Worm (Caenorhabditis elegans) whole organism, L4 larva: ENCODE data around the gene dpy-28.

Experiments
- D1046.2 ChIP-seq: fragments of 200-800 bp; sonication (Bioruptor generic); IDR thresholded peaks from 2 replicates; pipeline ENCODE4 v1.3.6; 2022; ENCODE audit warnings: missing genetic modification characterization, missing compliant biosample characterization
- F37D6.2 ChIP-seq: sonication (generic microtip); optimal IDR thresholded peaks from 2 replicates; lab custom pipeline; 2016; ENCODE audit warnings: mild to moderate bottlenecking, missing genetic modification characterization, missing compliant biosample characterization
- F44E2.7 ChIP-seq: fragments of 200-800 bp; sonication (Bioruptor generic); IDR thresholded peaks from 2 replicates; pipeline ENCODE4 v2.1.2; 2022; ENCODE audit warnings: missing genetic modification characterization, missing compliant biosample characterization
- R02D3.7 ChIP-seq: fragments of 150-350 bp; sonication (generic microtip); optimal IDR thresholded peaks from 3 replicates; lab custom pipeline; 2014; ENCODE audit warnings: missing biosample characterization, missing genetic modification characterization
- Y105C5A.15 ChIP-seq: fragments of 200-800 bp; sonication (Bioruptor generic); IDR thresholded peaks from 2 replicates; pipeline ENCODE4 v1.3.6; 2022; ENCODE audit warnings: missing genetic modification characterization, missing compliant biosample characterization
- Y75B8A.6 ChIP-seq: fragments of 200-800 bp; sonication (Bioruptor generic); IDR thresholded peaks from 2 replicates; pipeline ENCODE4 v1.3.6; 2022; ENCODE audit warnings: missing genetic modification reagents, missing genetic modification characterization, missing compliant biosample characterization
- ama-1 ChIP-seq: fragments of 150-350 bp; optimal IDR thresholded peaks from 2 replicates; lab custom pipeline; 2014; ENCODE audit warnings: inconsistent platforms, mixed read lengths
- arid-1 ChIP-seq: fragments of 200-800 bp; sonication (Bioruptor generic); conservative IDR thresholded peaks from 2 replicates; pipeline ENCODE4 v1.3.6; 2022; ENCODE audit warnings: missing genetic modification reagents, missing genetic modification characterization, missing compliant biosample characterization
- attf-4 ChIP-seq: sonication (generic microtip); optimal IDR thresholded peaks from 3 replicates; lab custom pipeline; 2017; ENCODE audit warnings: missing biosample characterization, missing genetic modification characterization
- ceh-28 ChIP-seq: fragments of 150-350 bp; optimal IDR thresholded peaks from 2 replicates; lab custom pipeline; 2014; ENCODE audit warnings: missing biosample characterization, missing genetic modification reagents, missing genetic modification characterization
- ceh-44 ChIP-seq: fragments of 200-800 bp; sonication (Bioruptor generic); IDR thresholded peaks from 2 replicates; pipeline ENCODE4 v1.3.6; 2022; ENCODE audit warnings: missing genetic modification reagents, missing genetic modification characterization, missing compliant biosample characterization
- ceh-62 ChIP-seq: sonication (generic microtip); optimal IDR thresholded peaks from 2 replicates; lab custom pipeline; 2017; ENCODE audit warnings: missing biosample characterization, missing genetic modification characterization
- ceh-82 ChIP-seq: sonication (generic microtip); optimal IDR thresholded peaks from 2 replicates; lab custom pipeline; 2017; ENCODE audit warnings: missing biosample characterization, missing genetic modification characterization
- ces-1 ChIP-seq: fragments of 150-350 bp; sonication (generic microtip); optimal IDR thresholded peaks from 4 replicates; lab custom pipeline; 2014; ENCODE audit warnings: missing biosample characterization, missing genetic modification reagents, missing genetic modification characterization
- cey-2 ChIP-seq: sonication (generic microtip); optimal IDR thresholded peaks from 3 replicates; lab custom pipeline; 2017; ENCODE audit warnings: missing genetic modification characterization, mild to moderate bottlenecking, missing compliant biosample characterization, antibody characterized with exemption, borderline replicate concordance; ENCODE audit not compliant: insufficient read depth
- dmd-8 ChIP-seq: fragments of 200-800 bp; sonication (Bioruptor generic); IDR thresholded peaks from 2 replicates; pipeline ENCODE4 v1.3.6; 2022; ENCODE audit warnings: missing genetic modification characterization, missing compliant biosample characterization
- duxl-1 ChIP-seq: sonication (generic microtip); optimal IDR thresholded peaks from 2 replicates; lab custom pipeline; 2016; ENCODE audit warnings: mild to moderate bottlenecking, missing genetic modification characterization, moderate library complexity, missing compliant biosample characterization; ENCODE audit not compliant: poor library complexity
- dve-1 ChIP-seq: sonication (generic microtip); optimal IDR thresholded peaks from 2 replicates; lab custom pipeline; 2017; ENCODE audit warnings: antibody characterized with exemption, mild to moderate bottlenecking, missing genetic modification characterization, missing compliant biosample characterization; ENCODE audit not compliant: insufficient read depth
- egl-27 ChIP-seq: sonication (generic microtip); optimal IDR thresholded peaks from 3 replicates; lab custom pipeline; 2017; ENCODE audit warnings: missing biosample characterization, missing genetic modification reagents, missing genetic modification characterization
- hlh-30 ChIP-seq: sonication (generic microtip); optimal IDR thresholded peaks from 2 replicates; lab custom pipeline; 2017; ENCODE audit warnings: antibody characterized with exemption, mild to moderate bottlenecking, missing genetic modification characterization, missing compliant biosample characterization; ENCODE audit not compliant: insufficient read depth
- jun-1 ChIP-seq: fragments of 150-350 bp; optimal IDR thresholded peaks from 2 replicates; lab custom pipeline; 2014; ENCODE audit warnings: missing biosample characterization, missing genetic modification reagents, missing genetic modification characterization
- lim-7 ChIP-seq: fragments of 200-800 bp; sonication (Bioruptor generic); IDR thresholded peaks from 2 replicates; pipeline ENCODE4 v1.3.6; 2022; ENCODE audit warnings: missing genetic modification characterization, missing compliant biosample characterization
- lin-1 ChIP-seq: fragments of 200-800 bp; sonication (Bioruptor generic); IDR thresholded peaks from 2 replicates; pipeline ENCODE4 v1.3.6; 2022; ENCODE audit warnings: missing genetic modification reagents, missing genetic modification characterization, missing compliant biosample characterization
- lin-13 ChIP-seq: fragments of 150-350 bp; optimal IDR thresholded peaks from 2 replicates; lab custom pipeline; 2014; ENCODE audit warnings: missing biosample characterization, missing genetic modification reagents, missing genetic modification characterization
- lin-15B ChIP-seq: fragments of 150-350 bp; sonication (generic microtip); optimal IDR thresholded peaks from 3 replicates; lab custom pipeline; 2014; ENCODE audit warnings: missing biosample characterization, missing genetic modification characterization
- lin-29 ChIP-seq: fragments of 200-800 bp; sonication (Bioruptor generic); IDR thresholded peaks from 2 replicates; pipeline ENCODE4 v1.3.6; 2022; ENCODE audit warnings: missing genetic modification reagents, missing genetic modification characterization, missing compliant biosample characterization
- lin-38 ChIP-seq: fragments of 200-800 bp; sonication (Bioruptor generic); IDR thresholded peaks from 2 replicates; pipeline ENCODE4 v1.3.6; 2022; ENCODE audit warnings: missing genetic modification reagents, missing genetic modification characterization, missing compliant biosample characterization
- lir-3 ChIP-seq: sonication (generic microtip); optimal IDR thresholded peaks from 2 replicates; lab custom pipeline; 2016; ENCODE audit warnings: mild to moderate bottlenecking, missing genetic modification characterization, missing compliant biosample characterization
- madf-5 ChIP-seq, 2 experiments: fragments of 200-800 bp; sonication (Bioruptor generic); IDR thresholded peaks; 2 replicates each; pipeline ENCODE4 v1.3.6; 2022; ENCODE audit warnings: missing compliant biosample characterization in 2 of 2, missing genetic modification characterization in 2 of 2
- madf-9 ChIP-seq: fragments of 200-800 bp; sonication (Bioruptor generic); conservative IDR thresholded peaks from 2 replicates; pipeline ENCODE4 v1.3.6; 2022; ENCODE audit warnings: missing genetic modification reagents, missing genetic modification characterization, missing compliant biosample characterization
- mep-1 ChIP-seq: fragments of 150-350 bp; sonication (generic microtip); optimal IDR thresholded peaks from 3 replicates; lab custom pipeline; 2014; ENCODE audit warnings: missing biosample characterization, missing genetic modification characterization
- mes-2 ChIP-seq: sonication (generic microtip); optimal IDR thresholded peaks from 2 replicates; lab custom pipeline; 2016; ENCODE audit warnings: missing genotype, mild to moderate bottlenecking, missing genetic modification characterization, missing compliant biosample characterization; ENCODE audit not compliant: poor library complexity, severe bottlenecking
- mxl-2 ChIP-seq: fragments of 200-800 bp; sonication (Bioruptor generic); conservative IDR thresholded peaks from 2 replicates; pipeline ENCODE4 v1.3.6; 2022; ENCODE audit warnings: missing genetic modification reagents, missing genetic modification characterization, missing compliant biosample characterization
- nhr-10 ChIP-seq: fragments of 150-350 bp; optimal IDR thresholded peaks from 2 replicates; lab custom pipeline; 2014; ENCODE audit warnings: missing biosample characterization, missing genetic modification characterization
- nhr-102 ChIP-seq: sonication (generic microtip); optimal IDR thresholded peaks from 2 replicates; lab custom pipeline; 2016; ENCODE audit warnings: mild to moderate bottlenecking, missing genetic modification characterization, moderate library complexity, missing compliant biosample characterization
- nhr-11 ChIP-seq: fragments of 150-350 bp; optimal IDR thresholded peaks from 2 replicates; lab custom pipeline; 2014; ENCODE audit warnings: missing biosample characterization, missing genetic modification characterization
- nhr-111 ChIP-seq: fragments of 200-800 bp; sonication (Bioruptor generic); optimal IDR thresholded peaks from 2 replicates; lab custom pipeline; 2018; ENCODE audit warnings: mild to moderate bottlenecking, missing genetic modification characterization, missing compliant biosample characterization
- nhr-28 ChIP-seq: fragments of 150-350 bp; optimal IDR thresholded peaks from 2 replicates; lab custom pipeline; 2014; ENCODE audit warnings: missing biosample characterization, missing genetic modification characterization
- nhr-42 ChIP-seq: fragments of 200-800 bp; sonication (Bioruptor generic); IDR thresholded peaks from 2 replicates; pipeline ENCODE4 v1.3.6; 2022; ENCODE audit warnings: missing genetic modification characterization, missing compliant biosample characterization
- nhr-6 ChIP-seq: fragments of 150-350 bp; optimal IDR thresholded peaks from 2 replicates; lab custom pipeline; 2014; ENCODE audit warnings: missing biosample characterization, missing genetic modification characterization
- nhr-77 ChIP-seq: fragments of 150-350 bp; optimal IDR thresholded peaks from 2 replicates; lab custom pipeline; 2014; ENCODE audit warnings: missing biosample characterization, missing genetic modification characterization
- pqm-1 ChIP-seq: sonication (generic microtip); optimal IDR thresholded peaks from 2 replicates; lab custom pipeline; 2017; ENCODE audit warnings: missing biosample characterization, missing genetic modification characterization
- saeg-2 ChIP-seq: fragments of 200-800 bp; sonication (Bioruptor generic); IDR thresholded peaks from 2 replicates; pipeline ENCODE4 v1.3.6; 2022; ENCODE audit warnings: missing genetic modification reagents, missing genetic modification characterization, missing compliant biosample characterization
- sdz-12 ChIP-seq: fragments of 200-800 bp; sonication (Bioruptor generic); optimal IDR thresholded peaks from 2 replicates; lab custom pipeline; 2018; ENCODE audit warnings: mild to moderate bottlenecking, missing genetic modification characterization, missing compliant biosample characterization
- spr-1 ChIP-seq: sonication (generic microtip); optimal IDR thresholded peaks from 2 replicates; lab custom pipeline; 2016; ENCODE audit warnings: mild to moderate bottlenecking, missing genetic modification characterization, missing compliant biosample characterization
- spr-3 ChIP-seq: fragments of 200-800 bp; sonication (Bioruptor generic); optimal IDR thresholded peaks from 2 replicates; lab custom pipeline; 2018; ENCODE audit warnings: mild to moderate bottlenecking, missing genetic modification characterization, missing compliant biosample characterization
- unc-62 ChIP-seq, 3 experiments: fragments of 150-350 bp in 1 of 3; sonication (generic microtip); optimal IDR thresholded peaks in 2 of 3; peaks in 1 of 3; 1 replicate in 1 of 3; 2 replicates in 2 of 3; lab custom pipeline; 2014 to 2017; ENCODE audit warnings: missing biosample characterization in 3 of 3, missing genetic modification characterization in 3 of 3, missing genetic modification reagents in 3 of 3, missing genotype in 1 of 3
- zag-1 ChIP-seq: fragments of 150-350 bp; optimal IDR thresholded peaks from 2 replicates; lab custom pipeline; 2014; ENCODE audit warnings: missing biosample characterization, missing genetic modification characterization
- zfp-3 ChIP-seq: fragments of 200-800 bp; sonication (Bioruptor generic); conservative IDR thresholded peaks from 2 replicates; pipeline ENCODE4 v1.3.6; 2022; ENCODE audit warnings: missing genetic modification reagents, missing genetic modification characterization, missing compliant biosample characterization
- zip-11 ChIP-seq: fragments of 200-800 bp; sonication (Bioruptor generic); IDR thresholded peaks from 2 replicates; pipeline ENCODE4 v1.3.6; 2022; ENCODE audit warnings: missing genetic modification characterization, missing compliant biosample characterization
- zip-2 ChIP-seq: fragments of 150-350 bp; optimal IDR thresholded peaks from 2 replicates; lab custom pipeline; 2014; ENCODE audit warnings: missing biosample characterization, missing genetic modification characterization

Gene dpy-28

ce11 chrIII:10720170-10720569 lies 42.8 kb upstream of the dpy-28 start (continued):
- TF ChIP-seq spr-1: peak; percentile 32
- 0 out of 2 replicates have a peak, but pooled peaks have one; percentile 54 for TF ChIP-seq Y105C5A.15 (GFP tag; lab: Robert Waterston, UW)
- TF ChIP-seq nhr-102 (tag; lab: Kevin White, UChicago): peak; percentile 69
- TF ChIP-seq jun-1 (tag; lab: Kevin White, UChicago): peak; percentile 17
- no peak for TF ChIP-seq dmd-8 (GFP tag; lab: Robert Waterston, UW)
- peak; percentile 76 for TF ChIP-seq nhr-11
- TF ChIP-seq nhr-77 (tag; lab: Kevin White, UChicago): peak; percentile 56
- TF ChIP-seq F37D6.2 (tag; lab: Kevin White, UChicago): peak; percentile 43
- no peak for TF ChIP-seq lim-7
- TF ChIP-seq madf-9: peak; percentile 54; the same call in 1 of the 2 replicates
- TF ChIP-seq unc-62 (GFP tag; optimal IDR thresholded peaks at IDR 0.05 in 1 of 2; lab: Kevin White, UChicago): no peak
- TF ChIP-seq unc-62 (tag; optimal IDR thresholded peaks at IDR 0.05; lab: Kevin White, UChicago): no peak
- TF ChIP-seq F44E2.7 (GFP tag; lab: Robert Waterston, UW): no peak
- TF ChIP-seq ces-1: no peak
- peak; percentile 89 for TF ChIP-seq hlh-30
- TF ChIP-seq arid-1: peak; percentile 68; the same call in 1 of the 2 replicates
- TF ChIP-seq D1046.2 (GFP tag; lab: Robert Waterston, UW): no peak
- TF ChIP-seq lin-38 (GFP tag; lab: Robert Waterston, UW): peak; percentile 68
- TF ChIP-seq zip-2 (tag; lab: Kevin White, UChicago): no peak
- peak; percentile 61 for TF ChIP-seq saeg-2 (GFP tag; lab: Robert Waterston, UW)
- no peak for TF ChIP-seq lin-15B (tag; lab: Kevin White, UChicago)
- TF ChIP-seq sdz-12: no peak
- no peak for TF ChIP-seq attf-4
- no peak for TF ChIP-seq cey-2 (tag; lab: Kevin White, UChicago)
- TF ChIP-seq zfp-3 (GFP tag; lab: Robert Waterston, UW): peak; percentile 68; the same call in 1 of the 2 replicates
- no peak for TF ChIP-seq zag-1 (tag; lab: Kevin White, UChicago)
- no peak for TF ChIP-seq madf-5 (GFP tag; IDR thresholded peaks at IDR 0.05; lab: Robert Waterston, UW)
- no peak for TF ChIP-seq duxl-1
- no peak for TF ChIP-seq spr-3 (GFP tag; lab: Kevin White, UChicago)
- TF ChIP-seq ceh-62 (tag; lab: Kevin White, UChicago): no peak
- no peak for TF ChIP-seq lir-3
- no peak for TF ChIP-seq R02D3.7 (tag; lab: Kevin White, UChicago)
- no peak for TF ChIP-seq Y75B8A.6 (GFP tag; lab: Robert Waterston, UW)
- TF ChIP-seq ceh-44 (GFP tag; lab: Robert Waterston, UW): no peak
- no peak for TF ChIP-seq zip-11 (GFP tag; lab: Robert Waterston, UW)
- peak; percentile 64 for TF ChIP-seq lin-13 (GFP tag; lab: Kevin White, UChicago)
- peak; percentile 90 for TF ChIP-seq dve-1 (tag; lab: Kevin White, UChicago)
- TF ChIP-seq nhr-10: peak; percentile 13
- no peak for TF ChIP-seq lin-29
- TF ChIP-seq nhr-28 (tag; lab: Kevin White, UChicago): peak; percentile 85
- TF ChIP-seq mxl-2: no peak
- peak; percentile 75 for TF ChIP-seq ceh-28 (tag; lab: Kevin White, UChicago)
- TF ChIP-seq nhr-6: peak; percentile 17
- 0 out of 2 replicates have a peak, but pooled peaks have one; percentile 23 for TF ChIP-seq nhr-42
- TF ChIP-seq ama-1 (lab: Kevin White, UChicago): peak; percentile 29
- peak; percentile 81 for TF ChIP-seq mep-1 (tag; lab: Kevin White, UChicago)
- TF ChIP-seq lin-1 (GFP tag; lab: Robert Waterston, UW): peak; percentile 93
- peak; percentile 19 for TF ChIP-seq pqm-1 (tag; lab: Kevin White, UChicago)
- no peak for TF ChIP-seq ceh-82
- TF ChIP-seq mes-2 (tag; lab: Kevin White, UChicago): peak; percentile 77
- no peak for TF ChIP-seq nhr-111 (GFP tag; lab: Kevin White, UChicago)
- no peak for TF ChIP-seq egl-27 (tag; lab: Kevin White, UChicago)
